Fruit fly (Drosophila melanogaster): ENCODE measurements around the gene CG11504.

Gene CG11504

DNA sequence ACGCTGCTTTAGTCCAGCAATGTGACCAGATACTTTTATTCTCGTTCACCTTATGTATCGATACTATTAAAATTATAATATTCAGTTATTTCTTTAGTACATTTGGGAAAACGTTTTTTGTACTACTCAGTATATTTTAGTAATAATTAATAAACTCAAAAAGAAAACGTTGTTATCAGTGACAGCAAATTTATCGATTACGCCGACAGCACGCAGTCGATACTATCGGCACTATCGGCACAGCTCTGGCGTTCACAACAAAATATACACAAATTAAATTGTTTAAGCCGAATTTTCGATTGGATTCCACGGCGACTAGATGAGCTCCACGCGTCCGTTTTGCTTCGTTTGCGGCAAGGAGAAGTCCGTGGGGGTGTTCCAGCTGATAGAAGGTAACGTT lies 41.8 kb downstream of the CG11504 start, which contains the start of the genes janA, Sry-alpha and Sry-beta (continued):
- TF ChIP-seq Sox100B (GFP tag; optimal IDR thresholded peaks at IDR 0.05) (no peak), CG7745 (tag; optimal IDR thresholded peaks at IDR 0.05) (no peak), tgo (GFP tag; IDR thresholded peaks at IDR 0.05) (no peak), Lim3 (GFP tag; IDR thresholded peaks at IDR 0.05) (no peak), Poxn (GFP tag; IDR thresholded peaks at IDR 0.05) (no peak), CG43689 (GFP tag; IDR thresholded peaks at IDR 0.05) (no peak), CG4707 (GFP tag; optimal IDR thresholded peaks at IDR 0.05) (no peak), CG32772 (GFP tag; IDR thresholded peaks at IDR 0.05) (no peak), CG16815 (GFP tag; optimal IDR thresholded peaks at IDR 0.05) (no peak), Side (GFP tag; optimal IDR thresholded peaks at IDR 0.05) (no peak), CG15479 (GFP tag; optimal IDR thresholded peaks at IDR 0.05) (no peak), insv (GFP tag; optimal IDR thresholded peaks at IDR 0.05) (no peak), CG18599 (GFP tag; optimal IDR thresholded peaks at IDR 0.05) (no peak), CG31224 (GFP tag; IDR thresholded peaks at IDR 0.05) (no peak), CTCF (GFP tag; optimal IDR thresholded peaks at IDR 0.05) (peak; percentile 35), nerfin-1 (tag; optimal IDR thresholded peaks at IDR 0.05) (no peak), ac (GFP tag; optimal IDR thresholded peaks at IDR 0.05) (no peak), E2f1 (GFP tag; IDR thresholded peaks at IDR 0.05) (no peak), bowl (GFP tag; IDR thresholded peaks at IDR 0.05) (no peak), org-1 (GFP tag; optimal IDR thresholded peaks at IDR 0.05) (no peak), CG1792 (GFP tag; optimal IDR thresholded peaks at IDR 0.05) (no peak), Atf3 (GFP tag; optimal IDR thresholded peaks at IDR 0.05) (no peak), Chrac-16 (GFP tag; optimal IDR thresholded peaks at IDR 0.05) (no peak), fu2 (GFP tag; optimal IDR thresholded peaks at IDR 0.05) (no peak), D19B (GFP tag; optimal IDR thresholded peaks at IDR 0.05) (no peak), sd (tag; optimal IDR thresholded peaks at IDR 0.05) (no peak), mld (GFP tag; IDR thresholded peaks at IDR 0.05; ENCODE audit: partially characterized antibody) (peak; percentile 96), CG12071 (GFP tag; optimal IDR thresholded peaks at IDR 0.05) (no peak), nmo (GFP tag; optimal IDR thresholded peaks at IDR 0.05) (peak; percentile 47), CG4820 (GFP tag; optimal IDR thresholded peaks at IDR 0.05) (no peak), CG12219 (GFP tag; optimal IDR thresholded peaks at IDR 0.05) (no peak), CG9215 (GFP tag; IDR thresholded peaks at IDR 0.05) (peak; percentile 4; the same call in 1 of the 2 replicates), sqz (GFP tag; optimal IDR thresholded peaks at IDR 0.05) (no peak), CG7271 (tag; optimal IDR thresholded peaks at IDR 0.05) (no peak), jumu (GFP tag; optimal IDR thresholded peaks at IDR 0.05) (no peak), CG12391 (tag; optimal IDR thresholded peaks at IDR 0.05) (peak; percentile 59), CG3995 (GFP tag; optimal IDR thresholded peaks at IDR 0.05) (peak; percentile 78), CG17829 (tag; optimal IDR thresholded peaks at IDR 0.05) (peak; percentile 63), al (GFP tag; IDR thresholded peaks at IDR 0.05) (no peak), MTF-1 (GFP tag; optimal IDR thresholded peaks at IDR 0.05; ENCODE audit: borderline replicate concordance) (no peak), CG10979 (tag; optimal IDR thresholded peaks at IDR 0.05) (peak; percentile 7), tll (GFP tag; optimal IDR thresholded peaks at IDR 0.05) (no peak), inv (GFP tag; IDR thresholded peaks at IDR 0.05; ENCODE audit: partially characterized antibody) (peak; percentile 99), mam (GFP tag; optimal IDR thresholded peaks at IDR 0.05) (no peak), gcm2 (GFP tag; optimal IDR thresholded peaks at IDR 0.05) (no peak), fd96Cb (tag; optimal IDR thresholded peaks at IDR 0.05) (no peak), Antp (GFP tag; optimal IDR thresholded peaks at IDR 0.05) (no peak), nerfin-2 (GFP tag; IDR thresholded peaks at IDR 0.05; ENCODE audit: partially characterized antibody) (peak; percentile 99), Oaz (GFP tag; IDR thresholded peaks at IDR 0.05) (no peak), CG11504 (tag; optimal IDR thresholded peaks at IDR 0.05) (no peak), HLH3B (GFP tag; IDR thresholded peaks at IDR 0.05) (no peak), CG13775 (GFP tag; optimal IDR thresholded peaks at IDR 0.05) (peak; percentile 30)
